Worm (Caenorhabditis elegans): Measurements from ENCODE around the gene gem-4.

The gem-4 gene

DNA sequence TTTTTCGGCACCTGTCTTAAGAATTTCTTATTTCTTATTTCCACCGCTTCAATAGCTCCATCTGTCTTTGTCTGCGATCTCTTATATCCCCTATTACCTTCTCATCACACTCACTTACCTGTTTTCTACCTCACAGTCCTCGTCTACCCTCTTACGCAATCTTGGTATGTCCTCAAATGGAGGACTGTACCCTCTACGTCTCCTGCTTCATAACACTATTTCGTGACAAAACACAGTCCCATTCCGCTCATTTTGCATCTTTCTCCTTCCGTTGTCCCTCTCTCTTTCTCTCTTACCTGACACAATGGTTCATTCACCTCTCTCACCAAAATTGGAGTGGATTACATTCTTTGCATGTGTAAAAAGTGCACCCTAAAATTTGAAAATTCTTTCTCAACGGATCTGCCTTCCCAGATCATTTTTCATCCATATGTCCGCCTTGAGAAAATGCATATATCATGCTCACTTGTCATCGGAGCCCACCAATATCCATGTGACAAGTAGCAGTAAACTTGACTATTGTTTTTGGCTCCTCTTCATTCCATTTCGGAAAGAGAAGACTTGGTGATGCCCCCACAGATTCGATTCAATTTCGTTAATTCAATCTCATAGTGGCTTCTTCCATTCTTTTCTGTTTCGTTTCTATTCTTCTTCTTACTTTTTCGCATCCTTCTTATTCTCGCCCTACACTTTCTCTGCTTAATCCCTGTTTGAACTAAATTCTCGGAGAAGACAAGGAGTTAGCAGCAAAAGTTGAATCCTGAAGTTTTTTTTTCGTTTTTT, 28.2 kb upstream of the gem-4 start:
- TF ChIP-seq lsy-2 (tag; optimal IDR thresholded peaks at IDR 0.05) (peak in 1 of 2 experiments; percentile 8), zip-11 (GFP tag; IDR thresholded peaks at IDR 0.05) (no peak), ces-1 (GFP tag; optimal IDR thresholded peaks at IDR 0.05) (peak; percentile 23)

DNA sequence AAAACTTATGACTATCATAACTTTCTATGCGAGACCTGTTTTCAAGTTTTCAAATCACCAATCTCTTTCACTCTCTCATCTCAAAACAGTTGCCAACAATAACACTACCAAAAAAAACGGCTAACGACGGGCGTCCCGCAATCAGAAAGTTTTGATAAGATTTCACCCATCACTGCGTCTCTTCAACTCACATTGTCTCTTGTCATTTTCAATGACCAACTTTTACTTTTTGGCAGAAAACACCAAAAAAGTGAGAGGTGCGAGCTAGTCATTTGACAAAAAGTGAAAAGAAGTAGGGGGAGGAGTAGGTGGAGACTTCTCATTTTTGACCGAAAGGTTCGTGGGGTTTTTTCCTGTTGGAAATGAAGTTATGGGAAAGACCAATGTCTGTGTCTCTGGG, 26.8 kb upstream of the gem-4 start:
- no peak for TF ChIP-seq jun-1 (tag; optimal IDR thresholded peaks at IDR 0.05)
- peak in 1 of 2 experiments; percentile 51 for TF ChIP-seq unc-62 (GFP tag; optimal IDR thresholded peaks at IDR 0.05 in 1 of 2)
- no peak for TF ChIP-seq unc-62 (tag; optimal IDR thresholded peaks at IDR 0.05)
- 0 out of 2 replicates have a peak, but pooled peaks have one; percentile 10 for TF ChIP-seq dmd-6 (GFP tag; IDR thresholded peaks at IDR 0.05)

- no peak for TF ChIP-seq lin-13 (GFP tag; optimal IDR thresholded peaks at IDR 0.05)
- TF ChIP-seq nhr-28 (tag; optimal IDR thresholded peaks at IDR 0.05): peak; percentile 58
- peak in 1 of 2 experiments; percentile 51 for TF ChIP-seq unc-62 (GFP tag; optimal IDR thresholded peaks at IDR 0.05 in 1 of 2)
- TF ChIP-seq unc-62 (tag; optimal IDR thresholded peaks at IDR 0.05): no peak
- peak; percentile 33 for TF ChIP-seq hlh-11 (tag; optimal IDR thresholded peaks at IDR 0.05)
- TF ChIP-seq pqm-1 (tag; optimal IDR thresholded peaks at IDR 0.05): peak; percentile 90
These were observed 23.6 kb upstream of the gem-4 start for ce11 chrIV:11721878-11722277.

ce11 chrIV:11723255-11723654, 22.2 kb upstream of the gem-4 start:
- TF ChIP-seq ces-1 (GFP tag; optimal IDR thresholded peaks at IDR 0.05) (peak; percentile 4), gei-8 (GFP tag; optimal IDR thresholded peaks at IDR 0.05) (no peak), fkh-10 (GFP tag; optimal IDR thresholded peaks at IDR 0.05) (peak; percentile 44), ZK337.2 (GFP tag; IDR thresholded peaks at IDR 0.05) (no peak), madf-9 (GFP tag; conservative IDR thresholded peaks at IDR 0.05) (no peak), lsy-2 (tag; optimal IDR thresholded peaks at IDR 0.05) (no peak), nhr-102 (tag; optimal IDR thresholded peaks at IDR 0.05) (no peak)

DNA sequence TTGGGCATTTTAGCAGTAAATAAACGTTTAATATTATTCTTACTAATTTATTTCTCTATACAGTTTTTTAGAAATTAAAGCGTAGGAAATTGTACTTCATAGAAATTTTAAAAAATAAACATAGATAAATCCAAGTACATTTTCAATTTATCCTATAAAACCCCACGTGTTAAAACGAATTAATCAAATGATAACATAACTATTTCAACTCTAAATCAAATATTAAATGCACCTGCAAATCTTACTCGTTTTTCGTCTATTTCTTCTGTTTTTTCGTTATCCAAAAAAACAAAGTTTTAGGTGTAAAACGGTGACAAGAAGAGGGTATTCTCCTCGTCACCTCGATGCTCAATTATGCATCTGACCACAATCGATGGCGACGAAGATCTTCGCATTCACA, 10.4 kb upstream of the gem-4 start, which contains the start of gene K01A6.6:
TSS of gene K01A6.6 (plus strand) at position 301 of the 400 bp plus-strand sequence.
- TF ChIP-seq dve-1 (tag; optimal IDR thresholded peaks at IDR 0.05; ENCODE audit: insufficient read depth) (no peak), ceh-62 (tag; optimal IDR thresholded peaks at IDR 0.05) (no peak), aha-1 (tag) (peak; percentile 22)

ce11 chrIV:11737269-11737668, 8.2 kb upstream of the gem-4 start, which contains the start of gene K01A6.8:
Gene K01A6.8, minus strand, starts transcription at chrIV:11737369.
- no peak for TF ChIP-seq nhr-76 (tag; optimal IDR thresholded peaks at IDR 0.05)
- TF ChIP-seq spr-3 (GFP tag; optimal IDR thresholded peaks at IDR 0.05): no peak
- no peak for TF ChIP-seq hlh-11 (tag; optimal IDR thresholded peaks at IDR 0.05)
- no peak for TF ChIP-seq nhr-28 (tag; optimal IDR thresholded peaks at IDR 0.05)
- no peak for TF ChIP-seq unc-62 (GFP tag; optimal IDR thresholded peaks at IDR 0.05 in 1 of 2)
- TF ChIP-seq unc-62 (tag; optimal IDR thresholded peaks at IDR 0.05): no peak
- TF ChIP-seq nhr-11 (tag; optimal IDR thresholded peaks at IDR 0.05): no peak
- TF ChIP-seq ceh-62 (tag; optimal IDR thresholded peaks at IDR 0.05): no peak

DNA sequence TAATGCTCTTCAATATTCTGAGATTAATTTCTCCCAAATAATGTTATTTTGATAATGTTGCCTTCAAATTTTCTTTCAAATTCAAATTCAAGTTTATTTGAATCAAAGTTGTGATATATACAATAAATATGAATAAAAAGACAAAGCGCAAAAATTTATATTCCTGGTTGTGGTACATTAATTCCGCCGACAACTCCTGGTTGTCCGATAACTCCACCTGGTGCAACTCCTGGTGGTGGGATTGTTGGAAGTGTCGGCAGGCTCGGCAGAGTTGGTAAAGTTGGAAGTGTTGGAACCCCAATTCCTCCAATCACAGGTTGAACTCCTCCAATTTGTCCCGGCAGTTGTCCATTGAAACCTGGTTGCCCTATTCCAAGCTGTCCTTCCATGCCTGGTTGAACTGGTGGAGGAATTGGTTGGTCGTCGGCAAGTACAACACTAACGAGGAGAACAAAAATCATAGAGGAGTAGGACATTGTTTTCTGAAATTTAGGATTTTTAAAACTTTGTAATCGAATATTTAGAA, 7.3 kb upstream of the gem-4 start, which contains the start of gene K01A6.7:
TSS of gene K01A6.7 (minus strand) at position 476 of the 526 bp plus-strand sequence.
- TF ChIP-seq mxl-3 (GFP tag; optimal IDR thresholded peaks at IDR 0.05) (no peak), dpl-1 (GFP tag; optimal IDR thresholded peaks at IDR 0.05) (no peak), F49E8.2 (tag; optimal IDR thresholded peaks at IDR 0.05; ENCODE audit: borderline replicate concordance) (no peak), aha-1 (tag) (peak; percentile 95)
